Fruit fly (Drosophila melanogaster) whole organism, embryonic: Measurements from ENCODE around the gene Zasp66.

Experiments used
- Awh ChIP-seq: fragments of 200-800 bp; sonication (Bioruptor generic); IDR thresholded peaks from 2 replicates; pipeline ENCODE4, ENCODE4 v1.3.6; 2022; ENCODE audit warnings: missing biosample characterization, missing genetic modification characterization
- Bgb ChIP-seq: fragments of 200-800 bp; sonication (Bioruptor generic); IDR thresholded peaks from 2 replicates; pipeline ENCODE4 v1.3.6; 2022; ENCODE audit warnings: missing biosample characterization, missing genetic modification characterization; ENCODE audit not compliant: partially characterized antibody
- Blimp-1 ChIP-seq: fragments of 200-800 bp; sonication (Bioruptor generic); optimal IDR thresholded peaks from 3 replicates; lab custom pipeline; 2018; ENCODE audit warnings: missing biosample characterization, missing genetic modification characterization, mild to moderate bottlenecking, moderate library complexity, missing genetic modification reagents
- CG10209 ChIP-seq: fragments of 200-800 bp; sonication (Bioruptor generic); optimal IDR thresholded peaks from 3 replicates; lab custom pipeline; 2017; ENCODE audit warnings: missing biosample characterization, mild to moderate bottlenecking, missing genetic modification characterization, missing genetic modification reagents
- CG10543 ChIP-seq: fragments of 200-800 bp; sonication (Bioruptor generic); optimal IDR thresholded peaks from 3 replicates; lab custom pipeline; 2017; ENCODE audit warnings: missing biosample characterization, mild to moderate bottlenecking, missing genetic modification characterization, moderate library complexity
- CG11085 ChIP-seq: fragments of 200-800 bp; sonication (Bioruptor generic); IDR thresholded peaks from 2 replicates; pipeline ENCODE4 v1.3.6; 2022; ENCODE audit warnings: missing biosample characterization, missing genetic modification characterization
- CG12071 ChIP-seq: fragments of 200-800 bp; sonication (Bioruptor generic); optimal IDR thresholded peaks from 3 replicates; lab custom pipeline; 2018; ENCODE audit warnings: missing biosample characterization, mild to moderate bottlenecking, missing genetic modification characterization
- CG12104 ChIP-seq: fragments of 200-800 bp; sonication (Bioruptor generic); optimal IDR thresholded peaks from 3 replicates; lab custom pipeline; 2016; ENCODE audit warnings: missing biosample characterization, missing genetic modification characterization
- CG12219 ChIP-seq: fragments of 200-800 bp; sonication (Bioruptor generic); optimal IDR thresholded peaks from 3 replicates; lab custom pipeline; 2018; ENCODE audit warnings: missing biosample characterization, mild to moderate bottlenecking, missing genetic modification characterization
- CG12769 ChIP-seq: fragments of 200-800 bp; sonication (Bioruptor generic); optimal IDR thresholded peaks from 2 replicates; lab custom pipeline; 2019; ENCODE audit warnings: missing biosample characterization, mild to moderate bottlenecking, missing genetic modification characterization, moderate library complexity
- CG14050 ChIP-seq: fragments of 200-800 bp; sonication (Bioruptor generic); IDR thresholded peaks from 3 replicates; pipeline ENCODE4 v1.3.6; 2022; ENCODE audit warnings: missing biosample characterization, missing genetic modification characterization
- CG14860 ChIP-seq: fragments of 200-800 bp; sonication (Bioruptor generic); IDR thresholded peaks from 3 replicates; pipeline ENCODE4 v1.3.6; 2022; ENCODE audit warnings: missing biosample characterization, missing genetic modification characterization; ENCODE audit not compliant: partially characterized antibody
- CG15011 ChIP-seq: fragments of 200-800 bp; sonication (Bioruptor generic); optimal IDR thresholded peaks from 3 replicates; lab custom pipeline; 2018; ENCODE audit warnings: missing biosample characterization, mild to moderate bottlenecking, missing genetic modification characterization
- CG16813 ChIP-seq: fragments of 200-800 bp; sonication (Bioruptor generic); IDR thresholded peaks from 3 replicates; pipeline ENCODE4 v1.3.6; 2022; ENCODE audit warnings: missing biosample characterization, missing genetic modification characterization; ENCODE audit not compliant: partially characterized antibody
- CG17186 ChIP-seq: fragments of 200-800 bp; sonication (Bioruptor generic); optimal IDR thresholded peaks from 3 replicates; lab custom pipeline; 2017; ENCODE audit warnings: missing biosample characterization, missing genetic modification reagents, missing genetic modification characterization
- CG18764 ChIP-seq: fragments of 200-800 bp; sonication (Bioruptor generic); optimal IDR thresholded peaks from 3 replicates; lab custom pipeline; 2016; ENCODE audit warnings: missing biosample characterization, missing genetic modification characterization
- CG2678 ChIP-seq: fragments of 200-800 bp; sonication (Bioruptor generic); optimal IDR thresholded peaks from 3 replicates; lab custom pipeline; 2019; ENCODE audit warnings: missing biosample characterization, mild to moderate bottlenecking, missing genetic modification characterization, moderate library complexity
- CG3281 ChIP-seq: fragments of 200-800 bp; sonication (Bioruptor generic); optimal IDR thresholded peaks from 3 replicates; lab custom pipeline; 2017; ENCODE audit warnings: missing biosample characterization, mild to moderate bottlenecking, missing genetic modification characterization
- CG5180 ChIP-seq: fragments of 200-800 bp; sonication (Bioruptor generic); optimal IDR thresholded peaks from 3 replicates; lab custom pipeline; 2017; ENCODE audit warnings: missing biosample characterization, missing genetic modification characterization, mild to moderate bottlenecking, moderate library complexity, missing genetic modification reagents
- CG5245 ChIP-seq: fragments of 200-800 bp; sonication (Bioruptor generic); optimal IDR thresholded peaks from 3 replicates; lab custom pipeline; 2016; ENCODE audit warnings: missing biosample characterization, missing genetic modification characterization
- CG7987 ChIP-seq: fragments of 200-800 bp; sonication (Bioruptor generic); optimal IDR thresholded peaks from 2 replicates; lab custom pipeline; 2018; ENCODE audit warnings: missing biosample characterization, mild to moderate bottlenecking, missing genetic modification characterization, moderate library complexity
- CG9797 ChIP-seq: fragments of 200-800 bp; sonication (Bioruptor generic); optimal IDR thresholded peaks from 3 replicates; lab custom pipeline; 2018; ENCODE audit warnings: missing biosample characterization, mild to moderate bottlenecking, missing genetic modification characterization
- Camta ChIP-seq: fragments of 200-800 bp; sonication (Bioruptor generic); optimal IDR thresholded peaks from 2 replicates; lab custom pipeline; 2016; ENCODE audit warnings: missing biosample characterization, missing genetic modification characterization
- D19B ChIP-seq: fragments of 200-800 bp; sonication (Bioruptor generic); optimal IDR thresholded peaks from 2 replicates; lab custom pipeline; 2017; ENCODE audit warnings: missing biosample characterization, mild to moderate bottlenecking, missing genetic modification characterization
- ERR ChIP-seq: fragments of 200-800 bp; sonication (Bioruptor generic); optimal IDR thresholded peaks from 2 replicates; lab custom pipeline; 2016; ENCODE audit warnings: missing biosample characterization, missing genetic modification characterization
- Fer2 ChIP-seq: fragments of 200-800 bp; sonication (Bioruptor generic); optimal IDR thresholded peaks from 2 replicates; lab custom pipeline; 2018; ENCODE audit warnings: missing biosample characterization, mild to moderate bottlenecking, missing genetic modification characterization, moderate library complexity
- Hand ChIP-seq: fragments of 200-800 bp; sonication (Bioruptor generic); optimal IDR thresholded peaks from 2 replicates; lab custom pipeline; 2017; ENCODE audit warnings: mild to moderate bottlenecking, missing biosample characterization, missing genetic modification reagents, missing genetic modification characterization
- Hmr ChIP-seq: fragments of 200-800 bp; sonication (Bioruptor generic); optimal IDR thresholded peaks from 3 replicates; lab custom pipeline; 2017; ENCODE audit warnings: mild to moderate bottlenecking, missing biosample characterization, missing genetic modification reagents, missing genetic modification characterization
- Meics ChIP-seq: fragments of 200-800 bp; sonication (Bioruptor generic); optimal IDR thresholded peaks from 2 replicates; lab custom pipeline; 2017; ENCODE audit warnings: missing biosample characterization, mild to moderate bottlenecking, missing genetic modification characterization
- Mes4 ChIP-seq: fragments of 200-800 bp; sonication (Bioruptor generic); optimal IDR thresholded peaks from 2 replicates; lab custom pipeline; 2016; ENCODE audit warnings: missing biosample characterization, missing genetic modification characterization
- Side ChIP-seq: fragments of 200-800 bp; sonication (Bioruptor generic); optimal IDR thresholded peaks from 2 replicates; lab custom pipeline; 2016; ENCODE audit warnings: missing biosample characterization, missing genetic modification characterization
- bab2 ChIP-seq: fragments of 200-800 bp; sonication (Bioruptor generic); optimal IDR thresholded peaks from 2 replicates; lab custom pipeline; 2016; ENCODE audit warnings: missing biosample characterization, missing genetic modification characterization
- btn ChIP-seq: fragments of 200-800 bp; sonication (Bioruptor generic); optimal IDR thresholded peaks from 2 replicates; lab custom pipeline; 2016; ENCODE audit warnings: missing biosample characterization, missing genetic modification characterization
- caup ChIP-seq: fragments of 200-800 bp; sonication (Bioruptor generic); optimal IDR thresholded peaks from 3 replicates; lab custom pipeline; 2017; ENCODE audit warnings: missing biosample characterization, mild to moderate bottlenecking, missing genetic modification characterization, moderate library complexity; ENCODE audit not compliant: severe bottlenecking
- crol ChIP-seq: fragments of 200-800 bp; sonication (Bioruptor generic); IDR thresholded peaks from 2 replicates; pipeline ENCODE4 v1.3.6; 2022; ENCODE audit warnings: missing biosample characterization, missing genetic modification characterization
- disco-r ChIP-seq: fragments of 200-800 bp; sonication (Bioruptor generic); optimal IDR thresholded peaks from 2 replicates; lab custom pipeline; 2016; ENCODE audit warnings: missing biosample characterization, missing genetic modification characterization
- gro ChIP-seq: fragments of 200-800 bp; sonication (Bioruptor generic); optimal IDR thresholded peaks from 2 replicates; lab custom pipeline; 2016; ENCODE audit warnings: missing biosample characterization, missing genetic modification characterization
- jigr1 ChIP-seq: fragments of 200-800 bp; sonication (Bioruptor generic); IDR thresholded peaks from 3 replicates; pipeline ENCODE4 v1.3.6; 2022; ENCODE audit warnings: missing biosample characterization, missing genetic modification characterization
- mam ChIP-seq: fragments of 200-800 bp; sonication (Bioruptor generic); optimal IDR thresholded peaks from 3 replicates; lab custom pipeline; 2016; ENCODE audit warnings: missing biosample characterization, missing genetic modification characterization
- org-1 ChIP-seq: fragments of 200-800 bp; sonication (Bioruptor generic); optimal IDR thresholded peaks from 2 replicates; lab custom pipeline; 2017; ENCODE audit warnings: missing biosample characterization, missing genetic modification characterization
- pita ChIP-seq: fragments of 200-800 bp; sonication (Bioruptor generic); optimal IDR thresholded peaks from 2 replicates; lab custom pipeline; 2017; ENCODE audit warnings: missing biosample characterization, mild to moderate bottlenecking, missing genetic modification characterization
- psq ChIP-seq: fragments of 200-800 bp; sonication (Bioruptor generic); optimal IDR thresholded peaks from 2 replicates; lab custom pipeline; 2017; ENCODE audit warnings: missing biosample characterization, missing genetic modification characterization
- pzg ChIP-seq: fragments of 200-800 bp; sonication (Bioruptor generic); optimal IDR thresholded peaks from 3 replicates; lab custom pipeline; 2018; ENCODE audit warnings: missing biosample characterization, mild to moderate bottlenecking, missing genetic modification characterization, moderate library complexity
- salm ChIP-seq: fragments of 200-800 bp; sonication (Bioruptor generic); optimal IDR thresholded peaks from 2 replicates; lab custom pipeline; 2018; ENCODE audit warnings: missing biosample characterization, mild to moderate bottlenecking, missing genetic modification characterization
- sc ChIP-seq, 3 experiments: fragments of >200 bp in 2 of 3; fragments of 200-800 bp in 1 of 3; sonication (Bioruptor generic) in 1 of 3; optimal IDR thresholded peaks; 2 replicates in 2 of 3; 3 replicates in 1 of 3; lab custom pipeline; 2017; ENCODE audit warnings: mild to moderate bottlenecking in 1 of 3, missing biosample characterization in 1 of 3, missing genetic modification characterization in 1 of 3, missing genetic modification reagents in 1 of 3
- schlank ChIP-seq: fragments of 200-800 bp; sonication (Bioruptor generic); optimal IDR thresholded peaks from 2 replicates; lab custom pipeline; 2018; ENCODE audit warnings: missing biosample characterization, mild to moderate bottlenecking, missing genetic modification characterization
- sd ChIP-seq: fragments of 200-800 bp; sonication (Bioruptor generic); optimal IDR thresholded peaks from 3 replicates; lab custom pipeline; 2018; ENCODE audit warnings: missing biosample characterization, mild to moderate bottlenecking, missing genetic modification characterization, moderate library complexity
- shn ChIP-seq: fragments of 200-800 bp; sonication (Bioruptor generic); optimal IDR thresholded peaks from 3 replicates; lab custom pipeline; 2016; ENCODE audit warnings: missing biosample characterization, missing genetic modification characterization
- slou ChIP-seq: fragments of 200-800 bp; sonication (Bioruptor generic); optimal IDR thresholded peaks from 3 replicates; lab custom pipeline; 2016; ENCODE audit warnings: missing biosample characterization, missing genetic modification characterization
- sob ChIP-seq: fragments of 200-800 bp; sonication (Bioruptor generic); IDR thresholded peaks from 2 replicates; pipeline ENCODE4 v1.3.6; 2022; ENCODE audit warnings: missing biosample characterization, missing genetic modification characterization

The Zasp66 gene

dm6 chr3L:8584086-8584485, 40.1 kb upstream of the Zasp66 start (continued):
- TF ChIP-seq CG5245 (GFP tag; lab: Kevin White, UChicago) (no peak), Hand (GFP tag; lab: Kevin White, UChicago) (peak; percentile 21), jigr1 (GFP tag; lab: Robert Waterston, UW) (no peak), Fer2 (tag; lab: Kevin White, UChicago) (peak; percentile 3), org-1 (GFP tag; lab: Kevin White, UChicago) (peak; percentile 68), CG17186 (GFP tag; lab: Kevin White, UChicago) (no peak), shn (no peak), mam (peak; percentile 4), Blimp-1 (GFP tag; lab: Kevin White, UChicago) (peak; percentile 31), CG12769 (tag; lab: Kevin White, UChicago) (peak; percentile 56), CG2678 (tag; lab: Kevin White, UChicago) (peak; percentile 67), schlank (peak; percentile 57), pzg (GFP tag; lab: Kevin White, UChicago) (no peak), CG12104 (GFP tag; lab: Kevin White, UChicago) (peak; percentile 8), CG16813 (no peak), Camta (GFP tag; lab: Kevin White, UChicago) (peak; percentile 7), CG12219 (GFP tag; lab: Kevin White, UChicago) (peak; percentile 31), ERR (GFP tag; lab: Kevin White, UChicago) (no peak), CG14050 (GFP tag; lab: Robert Waterston, UW) (no peak), CG11085 (peak; percentile 24; the same call in 1 of the 2 replicates), Hmr (GFP tag; lab: Kevin White, UChicago) (peak; percentile 82), pita (GFP tag; lab: Kevin White, UChicago) (no peak), Side (GFP tag; lab: Kevin White, UChicago) (peak; percentile 44), crol (no peak), CG18764 (GFP tag; lab: Kevin White, UChicago) (peak; percentile 26), sd (peak; percentile 41), CG7987 (GFP tag; lab: Kevin White, UChicago) (peak; percentile 72), CG14860 (no peak), CG15011 (GFP tag; lab: Kevin White, UChicago) (peak; percentile 21), CG10543 (GFP tag; lab: Kevin White, UChicago) (peak; percentile 15), sc (optimal IDR thresholded peaks at IDR 0.05; lab: Kevin White, UChicago) (no peak), sc (GFP tag; optimal IDR thresholded peaks at IDR 0.05; lab: Kevin White, UChicago) (no peak), caup (GFP tag; lab: Kevin White, UChicago) (peak; percentile 69), Mes4 (GFP tag; lab: Kevin White, UChicago) (peak; percentile 11), Meics (GFP tag; lab: Kevin White, UChicago) (peak; percentile 58), salm (peak; percentile 35), sob (peak; percentile 59; the same call in 1 of the 2 replicates), CG10209 (peak; percentile 51), D19B (GFP tag; lab: Kevin White, UChicago) (no peak), CG5180 (GFP tag; lab: Kevin White, UChicago) (peak; percentile 31), disco-r (peak; percentile 37), Awh (peak; percentile 60), Bgb (no peak), slou (GFP tag; lab: Kevin White, UChicago) (no peak), CG3281 (GFP tag; lab: Kevin White, UChicago) (peak; percentile 59), btn (no peak), CG12071 (GFP tag; lab: Kevin White, UChicago) (peak; percentile 75), gro (GFP tag; lab: Kevin White, UChicago) (no peak), CG9797 (no peak), psq (no peak), bab2 (GFP tag; lab: Kevin White, UChicago) (peak; percentile 28)
